Worm (Caenorhabditis elegans) whole organism, late embryonic: ENCODE data around the gene C33G3.5.

ENCODE experiments used
- K02D7.2 ChIP-seq: sonication (generic microtip); optimal IDR thresholded peaks from 2 replicates; lab custom pipeline; 2017; ENCODE audit warnings: mild to moderate bottlenecking, missing genetic modification characterization, missing compliant biosample characterization
- ceh-45 ChIP-seq: fragments of 200-800 bp; sonication (Bioruptor generic); IDR thresholded peaks from 2 replicates; pipeline ENCODE4 v1.3.6; 2022; ENCODE audit warnings: missing genetic modification reagents, missing genetic modification characterization, missing compliant biosample characterization
- tbx-7 ChIP-seq: sonication (generic microtip); optimal IDR thresholded peaks from 2 replicates; lab custom pipeline; 2016; ENCODE audit warnings: missing genotype, missing genetic modification characterization, missing compliant biosample characterization
- ttx-3 ChIP-seq: sonication (generic microtip); optimal IDR thresholded peaks from 2 replicates; lab custom pipeline; 2016; ENCODE audit warnings: missing genetic modification reagents, missing genetic modification characterization, missing compliant biosample characterization

DNA sequence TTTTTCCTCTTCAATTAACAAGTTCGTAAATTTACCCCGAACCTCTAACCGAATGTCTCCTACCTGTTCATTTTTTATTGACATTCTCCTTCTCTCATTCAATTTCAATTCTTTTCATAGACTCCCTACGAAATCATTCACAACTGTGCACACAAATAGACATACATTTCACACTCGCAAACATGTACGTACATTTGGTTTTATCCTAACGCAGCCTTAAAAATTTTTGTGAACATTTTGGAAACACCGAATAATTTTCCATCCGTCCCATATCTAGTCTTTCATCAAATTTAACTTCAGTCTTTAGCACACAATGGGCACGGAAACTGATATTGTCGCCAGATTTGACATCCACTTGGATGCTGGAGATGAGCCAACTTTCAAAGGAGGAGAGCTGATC, 45.0 kb downstream of the C33G3.5 start, which contains the start of gene arrd-25:
- no peak for TF ChIP-seq tbx-7
- TF ChIP-seq ttx-3 = no peak
- TF ChIP-seq K02D7.2 (tag; lab: Kevin White, UChicago) = no peak
- no peak for TF ChIP-seq ceh-45 (GFP tag; lab: Robert Waterston, UW)
